Fruit fly (Drosophila melanogaster): Measurements from ENCODE around the gene CG15465.
A peak's percentile ranks its signal among the peaks of the same experiment; 100 is the strongest.

dm6 chrX:5093924-5094323 is 8.4 kb downstream of the CG15465 start:
- peak; percentile 15 for TF ChIP-seq CG17806 (tag; optimal IDR thresholded peaks at IDR 0.05)
- TF ChIP-seq Pif1A (GFP tag; optimal IDR thresholded peaks at IDR 0.05), result no peak
- TF ChIP-seq Ets98B (GFP tag; IDR thresholded peaks at IDR 0.05), result no peak
- TF ChIP-seq CG8159 (tag; optimal IDR thresholded peaks at IDR 0.05), result peak; percentile 32
- no peak for TF ChIP-seq Snoo (tag; optimal IDR thresholded peaks at IDR 0.05)
- no peak for TF ChIP-seq CG12605 (GFP tag; IDR thresholded peaks at IDR 0.05)
- TF ChIP-seq CG9948 (tag; optimal IDR thresholded peaks at IDR 0.05), result no peak

All from whole organism, pupa.